Fruit fly (Drosophila melanogaster) whole organism, embryonic: ENCODE measurements around the gene Pdi.

Experiments used
- CG10267 ChIP-seq: fragments of 200-800 bp; sonication (Bioruptor generic); optimal IDR thresholded peaks from 2 replicates; lab custom pipeline; 2018; ENCODE audit warnings: missing biosample characterization, mild to moderate bottlenecking, missing genetic modification characterization, moderate library complexity
- CG10979 ChIP-seq: fragments of 200-800 bp; sonication (Bioruptor generic); optimal IDR thresholded peaks from 2 replicates; lab custom pipeline; 2018; ENCODE audit warnings: missing biosample characterization, mild to moderate bottlenecking, missing genetic modification characterization, moderate library complexity
- CG12071 ChIP-seq: fragments of 200-800 bp; sonication (Bioruptor generic); optimal IDR thresholded peaks from 3 replicates; lab custom pipeline; 2018; ENCODE audit warnings: missing biosample characterization, mild to moderate bottlenecking, missing genetic modification characterization
- CG12236 ChIP-seq: fragments of 200-800 bp; sonication (Bioruptor generic); optimal IDR thresholded peaks from 2 replicates; lab custom pipeline; 2016; ENCODE audit warnings: missing biosample characterization, missing genetic modification characterization
- CG12391 ChIP-seq: fragments of 200-800 bp; sonication (Bioruptor generic); optimal IDR thresholded peaks from 3 replicates; lab custom pipeline; 2018; ENCODE audit warnings: missing biosample characterization, mild to moderate bottlenecking, missing genetic modification characterization, moderate library complexity
- CG15696 ChIP-seq: fragments of 200-800 bp; sonication (Bioruptor generic); optimal IDR thresholded peaks from 2 replicates; lab custom pipeline; 2019; ENCODE audit warnings: missing biosample characterization, mild to moderate bottlenecking, missing genetic modification characterization, moderate library complexity
- CG16813 ChIP-seq: fragments of 200-800 bp; sonication (Bioruptor generic); IDR thresholded peaks from 3 replicates; pipeline ENCODE4 v1.3.6; 2022; ENCODE audit warnings: missing biosample characterization, missing genetic modification characterization; ENCODE audit not compliant: partially characterized antibody
- CG17186 ChIP-seq: fragments of 200-800 bp; sonication (Bioruptor generic); optimal IDR thresholded peaks from 3 replicates; lab custom pipeline; 2017; ENCODE audit warnings: missing biosample characterization, missing genetic modification reagents, missing genetic modification characterization
- CG18262 ChIP-seq: fragments of 200-800 bp; optimal IDR thresholded peaks from 3 replicates; lab custom pipeline; 2019; ENCODE audit warnings: missing biosample characterization, mild to moderate bottlenecking, missing genetic modification characterization, moderate library complexity
- CG2712 ChIP-seq: fragments of 200-800 bp; optimal IDR thresholded peaks from 3 replicates; lab custom pipeline; 2019; ENCODE audit warnings: missing biosample characterization, mild to moderate bottlenecking, missing genetic modification characterization, moderate library complexity
- CG30020 ChIP-seq: fragments of 200-800 bp; optimal IDR thresholded peaks from 2 replicates; lab custom pipeline; 2019; ENCODE audit warnings: missing biosample characterization, mild to moderate bottlenecking, missing genetic modification characterization, moderate library complexity
- CG31441 ChIP-seq: fragments of 200-800 bp; sonication (Bioruptor generic); IDR thresholded peaks from 2 replicates; pipeline ENCODE4 v1.3.6; 2022; ENCODE audit warnings: missing biosample characterization, missing genetic modification characterization
- CG4820 ChIP-seq: fragments of 200-800 bp; sonication (Bioruptor generic); optimal IDR thresholded peaks from 3 replicates; lab custom pipeline; 2016; ENCODE audit warnings: missing biosample characterization, missing genetic modification characterization
- CG8359 ChIP-seq: fragments of 200-800 bp; sonication (Bioruptor generic); optimal IDR thresholded peaks from 2 replicates; lab custom pipeline; 2017; ENCODE audit warnings: missing biosample characterization, mild to moderate bottlenecking, missing genetic modification characterization, borderline replicate concordance
- CG8944 ChIP-seq: fragments of 200-800 bp; sonication (Bioruptor generic); optimal IDR thresholded peaks from 3 replicates; lab custom pipeline; 2016; ENCODE audit warnings: missing biosample characterization, missing genetic modification characterization
- CG9727 ChIP-seq: fragments of 200-800 bp; sonication (Bioruptor generic); optimal IDR thresholded peaks from 3 replicates; lab custom pipeline; 2017; ENCODE audit warnings: missing biosample characterization, mild to moderate bottlenecking, missing genetic modification characterization
- CrebB ChIP-seq: fragments of 200-800 bp; sonication (Bioruptor generic); optimal IDR thresholded peaks from 3 replicates; lab custom pipeline; 2018; ENCODE audit warnings: missing biosample characterization, mild to moderate bottlenecking, missing genetic modification characterization
- D19A ChIP-seq: fragments of 200-800 bp; optimal IDR thresholded peaks from 3 replicates; lab custom pipeline; 2019; ENCODE audit warnings: missing biosample characterization, mild to moderate bottlenecking, missing genetic modification characterization, moderate library complexity
- Dek ChIP-seq: fragments of 200-800 bp; sonication (Bioruptor generic); optimal IDR thresholded peaks from 3 replicates; lab custom pipeline; 2019; ENCODE audit warnings: missing biosample characterization, mild to moderate bottlenecking, missing genetic modification characterization, moderate library complexity
- Dip2 ChIP-seq: fragments of 200-800 bp; sonication (Bioruptor generic); IDR thresholded peaks from 2 replicates; pipeline ENCODE4 v1.3.6; 2022; ENCODE audit warnings: missing biosample characterization, missing genetic modification characterization
- Ets65A ChIP-seq: fragments of 200-800 bp; sonication (Bioruptor generic); peaks from one replicate; lab custom pipeline; 2016; ENCODE audit warnings: missing biosample characterization, missing genetic modification characterization
- Fer1 ChIP-seq: fragments of 200-800 bp; sonication (Bioruptor generic); optimal IDR thresholded peaks from 2 replicates; lab custom pipeline; 2017; ENCODE audit warnings: missing biosample characterization, mild to moderate bottlenecking, missing genetic modification characterization
- HLH3B ChIP-seq: fragments of 200-800 bp; sonication (Bioruptor generic); IDR thresholded peaks from 2 replicates; pipeline ENCODE4 v1.3.6; 2022; ENCODE audit warnings: missing biosample characterization, missing genetic modification characterization
- HLH4C ChIP-seq: fragments of 200-800 bp; sonication (Bioruptor generic); IDR thresholded peaks from 3 replicates; pipeline ENCODE4 v1.3.6; 2022; ENCODE audit warnings: missing biosample characterization, missing genetic modification characterization; ENCODE audit not compliant: partially characterized antibody
- Mrtf ChIP-seq: fragments of 200-800 bp; sonication (Bioruptor generic); IDR thresholded peaks from 3 replicates; pipeline ENCODE4 v1.3.6; 2022; ENCODE audit warnings: missing biosample characterization, missing genetic modification characterization
- Pdp1 ChIP-seq, 2 experiments: fragments of 200-800 bp; sonication (Bioruptor generic); optimal IDR thresholded peaks; 3 replicates each; lab custom pipeline; 2016; ENCODE audit warnings: missing biosample characterization in 2 of 2, missing genetic modification characterization in 2 of 2, mild to moderate bottlenecking in 1 of 2, moderate library complexity in 1 of 2
- Sox102F ChIP-seq: fragments of 200-800 bp; sonication (Bioruptor generic); optimal IDR thresholded peaks from 2 replicates; lab custom pipeline; 2018; ENCODE audit warnings: missing biosample characterization, mild to moderate bottlenecking, missing genetic modification characterization, moderate library complexity
- Xrp1 ChIP-seq: fragments of 200-800 bp; sonication (Bioruptor generic); IDR thresholded peaks from 2 replicates; pipeline ENCODE4 v1.3.6; 2022; ENCODE audit warnings: missing biosample characterization, missing genetic modification characterization
- bsh ChIP-seq, 2 experiments: fragments of 200-800 bp; sonication (Bioruptor generic); optimal IDR thresholded peaks; 2 replicates each; lab custom pipeline; 2017 to 2018; ENCODE audit warnings: mild to moderate bottlenecking in 2 of 2, missing biosample characterization in 2 of 2, missing genetic modification characterization in 2 of 2, moderate library complexity in 1 of 2
- cas ChIP-seq: fragments of 200-800 bp; sonication (Bioruptor generic); IDR thresholded peaks from 2 replicates; pipeline ENCODE4 v1.3.6; 2022; ENCODE audit warnings: missing biosample characterization, missing genetic modification characterization
- cg ChIP-seq: fragments of 200-800 bp; sonication (Bioruptor generic); optimal IDR thresholded peaks from 3 replicates; lab custom pipeline; 2019; ENCODE audit warnings: missing biosample characterization, mild to moderate bottlenecking, missing genetic modification characterization, moderate library complexity
- ci ChIP-seq: fragments of 200-800 bp; sonication (Bioruptor generic); IDR thresholded peaks from 3 replicates; pipeline ENCODE4 v1.3.6; 2022; ENCODE audit warnings: missing biosample characterization, missing genetic modification characterization
- dmrt11E ChIP-seq: fragments of 200-800 bp; sonication (Bioruptor generic); optimal IDR thresholded peaks from 3 replicates; lab custom pipeline; 2018; ENCODE audit warnings: missing biosample characterization, mild to moderate bottlenecking, missing genetic modification characterization, moderate library complexity
- dmrt99B ChIP-seq: fragments of 200-800 bp; sonication (Bioruptor generic); optimal IDR thresholded peaks from 2 replicates; lab custom pipeline; 2018; ENCODE audit warnings: missing biosample characterization, mild to moderate bottlenecking, missing genetic modification characterization, moderate library complexity
- fd3F ChIP-seq: fragments of 200-800 bp; sonication (Bioruptor generic); optimal IDR thresholded peaks from 2 replicates; lab custom pipeline; 2018; ENCODE audit warnings: missing biosample characterization, mild to moderate bottlenecking, missing genetic modification characterization, moderate library complexity
- gem ChIP-seq: fragments of 200-800 bp; sonication (Bioruptor generic); optimal IDR thresholded peaks from 2 replicates; lab custom pipeline; 2019; ENCODE audit warnings: missing biosample characterization, mild to moderate bottlenecking, missing genetic modification characterization, moderate library complexity
- grau ChIP-seq: fragments of 200-800 bp; optimal IDR thresholded peaks from 3 replicates; lab custom pipeline; 2019; ENCODE audit warnings: missing biosample characterization, mild to moderate bottlenecking, missing genetic modification characterization, moderate library complexity
- insv ChIP-seq, 2 experiments: fragments of 200-800 bp; sonication (Bioruptor generic); optimal IDR thresholded peaks; 3 replicates each; lab custom pipeline; 2016 to 2018; ENCODE audit warnings: missing biosample characterization in 2 of 2, missing genetic modification characterization in 2 of 2
- kni ChIP-seq: fragments of 200-800 bp; sonication (Bioruptor generic); optimal IDR thresholded peaks from 3 replicates; lab custom pipeline; 2017; ENCODE audit warnings: mild to moderate bottlenecking, missing biosample characterization, missing genetic modification reagents, missing genetic modification characterization
- lola ChIP-seq, 3 experiments: fragments of >200 bp in 2 of 3; fragments of 200-800 bp in 1 of 3; sonication (Bioruptor generic) in 1 of 3; optimal IDR thresholded peaks; 2 replicates each; lab custom pipeline; 2017 to 2019; ENCODE audit warnings: missing biosample characterization in 3 of 3, missing genetic modification characterization in 3 of 3, mild to moderate bottlenecking in 1 of 3, moderate library complexity in 1 of 3
- nerfin-2 ChIP-seq: fragments of 200-800 bp; sonication (Bioruptor generic); IDR thresholded peaks from 2 replicates; pipeline ENCODE4 v1.3.6; 2022; ENCODE audit warnings: missing biosample characterization, missing genetic modification characterization; ENCODE audit not compliant: partially characterized antibody
- phol ChIP-seq: fragments of 200-800 bp; sonication (Bioruptor generic); optimal IDR thresholded peaks from 3 replicates; lab custom pipeline; 2018; ENCODE audit warnings: missing biosample characterization, mild to moderate bottlenecking, missing genetic modification characterization, moderate library complexity
- sens ChIP-seq: fragments of 200-800 bp; sonication (Bioruptor generic); peaks from one replicate; lab custom pipeline; 2016; ENCODE audit warnings: missing biosample characterization, missing genetic modification characterization
- ssp ChIP-seq: fragments of 200-800 bp; sonication (Bioruptor generic); IDR thresholded peaks from 2 replicates; pipeline ENCODE4 v1.3.6; 2022; ENCODE audit warnings: missing biosample characterization, missing genetic modification characterization
- trem ChIP-seq: fragments of 200-800 bp; optimal IDR thresholded peaks from 3 replicates; lab custom pipeline; 2019; ENCODE audit warnings: missing biosample characterization, mild to moderate bottlenecking, missing genetic modification characterization, moderate library complexity
- ttk ChIP-seq: fragments of 200-800 bp; sonication (Bioruptor generic); IDR thresholded peaks from 2 replicates; pipeline ENCODE4 v2.1.2; 2022; ENCODE audit warnings: missing biosample characterization, missing genetic modification characterization
- unpg ChIP-seq: fragments of 200-800 bp; sonication (Bioruptor generic); optimal IDR thresholded peaks from 3 replicates; lab custom pipeline; 2018; ENCODE audit warnings: missing biosample characterization, mild to moderate bottlenecking, missing genetic modification characterization, moderate library complexity

Pdi gene

dm6 chr3L:15174086-15174485 lies 31.4 kb upstream of the Pdi start:
- peak; percentile 37 for TF ChIP-seq CG18262 (tag; lab: Kevin White, UChicago)
- TF ChIP-seq CG10267 (tag; lab: Kevin White, UChicago) = peak; percentile 2
- TF ChIP-seq Mrtf (GFP tag; lab: Robert Waterston, UW) = no peak
- peak; percentile 4 for TF ChIP-seq Sox102F
- peak; percentile 31 to 36 for TF ChIP-seq bsh (GFP tag; optimal IDR thresholded peaks at IDR 0.05; lab: Kevin White, UChicago)
- TF ChIP-seq HLH3B (GFP tag; lab: Robert Waterston, UW) = no peak
- peak; percentile 38 for TF ChIP-seq phol (tag; lab: Kevin White, UChicago)
- TF ChIP-seq cg (GFP tag; lab: Kevin White, UChicago) = no peak
- peak; percentile 40 for TF ChIP-seq CG2712 (tag; lab: Kevin White, UChicago)
- no peak for TF ChIP-seq ttk (GFP tag; lab: Robert Waterston, UW)
- no peak for TF ChIP-seq CG17186
- 0 out of 2 replicates have a peak, but pooled peaks have one; percentile 19 for TF ChIP-seq Xrp1 (GFP tag; lab: Robert Waterston, UW)
- TF ChIP-seq Dek (tag; lab: Kevin White, UChicago) = no peak
- TF ChIP-seq CG8944 (GFP tag; lab: Kevin White, UChicago) = no peak
- TF ChIP-seq gem (tag; lab: Kevin White, UChicago) = peak; percentile 41
- peak; percentile 6 for TF ChIP-seq CG15696 (tag; lab: Kevin White, UChicago)
- TF ChIP-seq trem (tag; lab: Kevin White, UChicago) = peak; percentile 5
- peak in 1 of 3 experiments; percentile 9 for TF ChIP-seq lola (GFP tag; optimal IDR thresholded peaks at IDR 0.05; lab: Kevin White, UChicago)
- peak; percentile 8 for TF ChIP-seq grau (tag; lab: Kevin White, UChicago)
- no peak for TF ChIP-seq CG12071 (GFP tag; lab: Kevin White, UChicago)
- TF ChIP-seq Pdp1 (GFP tag; optimal IDR thresholded peaks at IDR 0.05; lab: Kevin White, UChicago) = no peak
- TF ChIP-seq Fer1 = no peak
- TF ChIP-seq CG10979 (tag; lab: Kevin White, UChicago) = peak; percentile 47
- TF ChIP-seq CG9727 (GFP tag; lab: Kevin White, UChicago) = peak; percentile 1
- no peak for TF ChIP-seq fd3F (GFP tag; lab: Kevin White, UChicago)
- no peak for TF ChIP-seq CG12236 (GFP tag; lab: Kevin White, UChicago)
- TF ChIP-seq CG12391 (tag; lab: Kevin White, UChicago) = peak; percentile 17
- TF ChIP-seq dmrt11E (tag; lab: Kevin White, UChicago) = peak; percentile 39
- peak; percentile 20 for TF ChIP-seq dmrt99B (tag; lab: Kevin White, UChicago)
- TF ChIP-seq CG31441 (GFP tag; lab: Robert Waterston, UW) = 0 out of 2 replicates have a peak, but pooled peaks have one; percentile 14
- no peak for TF ChIP-seq Dip2 (GFP tag; lab: Robert Waterston, UW)
- TF ChIP-seq sens = peak; percentile 58
- TF ChIP-seq D19A (tag; lab: Kevin White, UChicago) = peak; percentile 24

dm6 chr3L:15172404-15173055 lies 29.9 kb upstream of the Pdi start:
- TF ChIP-seq CG30020 (tag; lab: Kevin White, UChicago) = no peak
- peak; percentile 7 for TF ChIP-seq CG2712 (tag; lab: Kevin White, UChicago)
- TF ChIP-seq kni (GFP tag; lab: Kevin White, UChicago) = no peak
- no peak for TF ChIP-seq CG8359 (GFP tag; lab: Kevin White, UChicago)
- TF ChIP-seq Ets65A = peak; percentile 73
- TF ChIP-seq unpg (GFP tag; lab: Kevin White, UChicago) = no peak
- 0 out of 3 replicates have a peak, but pooled peaks have one; percentile 31 for TF ChIP-seq ci (GFP tag; lab: Robert Waterston, UW)
- TF ChIP-seq CG16813 (GFP tag; lab: Robert Waterston, UW) = peak; percentile 61
- peak in 1 of 2 experiments; percentile 56 for TF ChIP-seq Pdp1 (GFP tag; optimal IDR thresholded peaks at IDR 0.05; lab: Kevin White, UChicago)
- TF ChIP-seq CG4820 (GFP tag; lab: Kevin White, UChicago) = no peak
- TF ChIP-seq sens = peak; percentile 71
- peak; percentile 38 for TF ChIP-seq nerfin-2 (GFP tag; lab: Robert Waterston, UW)
- TF ChIP-seq cas = no peak
- TF ChIP-seq insv (GFP tag; optimal IDR thresholded peaks at IDR 0.05; lab: Kevin White, UChicago) = peak in 1 of 2 experiments; percentile 43
- no peak for TF ChIP-seq ssp (GFP tag; lab: Robert Waterston, UW)
- no peak for TF ChIP-seq CG10979 (tag; lab: Kevin White, UChicago)
- peak; percentile 11 for TF ChIP-seq gem (tag; lab: Kevin White, UChicago)
- peak; percentile 69; the same call in 2 of the 3 replicates for TF ChIP-seq HLH4C (GFP tag; lab: Robert Waterston, UW)
- TF ChIP-seq CrebB = no peak
